Fruit fly (Drosophila melanogaster): ENCODE measurements around the gene CG42245.
A peak's percentile ranks its signal among the peaks of the same experiment; 100 is the strongest.

The CG42245 gene

DNA sequence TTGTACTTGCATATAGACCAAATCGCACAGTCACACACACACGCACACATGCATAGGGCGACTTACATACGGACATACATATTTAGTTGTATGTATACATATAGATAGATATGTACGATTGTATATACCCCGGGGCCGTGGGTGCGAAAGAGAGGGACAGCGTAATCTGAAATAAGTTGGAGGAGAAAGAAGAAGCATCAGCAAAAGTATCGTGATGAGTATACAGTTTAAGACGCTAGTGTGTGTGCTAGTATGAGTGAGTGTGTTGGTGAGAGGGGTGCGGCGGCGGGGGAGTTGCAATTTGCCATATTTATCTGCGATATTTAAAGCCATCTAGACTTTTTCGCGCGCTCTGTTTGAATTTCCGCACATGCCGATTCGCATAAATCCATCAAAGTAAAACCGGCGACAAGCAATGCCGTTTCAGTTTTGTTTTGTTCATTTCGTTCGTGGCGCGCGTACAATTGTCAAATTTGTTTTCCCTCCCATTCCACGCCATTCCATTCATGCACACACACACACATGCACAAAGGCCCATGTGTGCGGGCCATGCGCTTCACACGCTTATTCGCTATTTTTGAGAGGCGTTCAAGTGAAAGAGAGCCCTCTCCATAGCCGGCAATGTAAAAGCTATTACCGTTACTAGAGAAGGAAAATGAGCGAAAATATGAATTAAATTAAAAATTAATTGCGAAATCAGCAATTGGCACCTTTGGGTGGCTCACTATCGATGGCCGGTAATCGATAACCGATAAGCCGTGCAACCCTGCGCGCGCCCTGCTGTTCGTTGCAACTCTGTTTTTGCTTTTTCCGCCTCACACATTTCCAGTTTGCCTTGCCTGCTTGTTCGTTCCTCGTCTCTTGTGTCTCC is 3.6 kb downstream of the CG42245 start (continued):
- peak; percentile 86 for TF ChIP-seq Sox100B (GFP tag; optimal IDR thresholded peaks at IDR 0.05)
- TF ChIP-seq CG9727 (GFP tag; optimal IDR thresholded peaks at IDR 0.05): peak; percentile 93
- TF ChIP-seq mam (GFP tag; optimal IDR thresholded peaks at IDR 0.05): peak; percentile 66
- TF ChIP-seq insv (GFP tag; optimal IDR thresholded peaks at IDR 0.05): peak in 1 of 2 experiments; percentile 84
- peak; percentile 69 for TF ChIP-seq tin (GFP tag; optimal IDR thresholded peaks at IDR 0.05)
- TF ChIP-seq Ptx1 (GFP tag; IDR thresholded peaks at IDR 0.05): peak; percentile 64
- TF ChIP-seq CG8944 (GFP tag; optimal IDR thresholded peaks at IDR 0.05): peak; percentile 10
- peak; percentile 73 for TF ChIP-seq CG15601 (tag; optimal IDR thresholded peaks at IDR 0.05)
- TF ChIP-seq CG7839 (tag; optimal IDR thresholded peaks at IDR 0.05): peak; percentile 70
- TF ChIP-seq ATbp (GFP tag; optimal IDR thresholded peaks at IDR 0.05): peak; percentile 76
- peak; percentile 89 for TF ChIP-seq crol (GFP tag; IDR thresholded peaks at IDR 0.05)
- TF ChIP-seq her (GFP tag; optimal IDR thresholded peaks at IDR 0.05): peak; percentile 78
- TF ChIP-seq CG17802 (tag; optimal IDR thresholded peaks at IDR 0.05): peak; percentile 54
- peak; percentile 44 for TF ChIP-seq CG6654 (GFP tag; optimal IDR thresholded peaks at IDR 0.05)
- peak; percentile 34; the same call in 1 of the 3 replicates for TF ChIP-seq CG11093 (GFP tag; IDR thresholded peaks at IDR 0.05)
- TF ChIP-seq CG6854 (GFP tag; optimal IDR thresholded peaks at IDR 0.05): peak; percentile 85
- TF ChIP-seq CG6689 (GFP tag; IDR thresholded peaks at IDR 0.05): peak; percentile 61
- peak; percentile 92 for TF ChIP-seq NfI (GFP tag; optimal IDR thresholded peaks at IDR 0.05)
- TF ChIP-seq dmrt11E (tag; optimal IDR thresholded peaks at IDR 0.05): peak; percentile 65
- no peak for TF ChIP-seq z (GFP tag; IDR thresholded peaks at IDR 0.05)
- TF ChIP-seq stwl (tag; optimal IDR thresholded peaks at IDR 0.05): peak; percentile 95
- peak in 1 of 2 experiments; percentile 32 for TF ChIP-seq Trl (optimal IDR thresholded peaks at IDR 0.05)
- TF ChIP-seq Trl (GFP tag; optimal IDR thresholded peaks at IDR 0.05): peak; percentile 91
- peak; percentile 51 for TF ChIP-seq Sry-β (GFP tag; optimal IDR thresholded peaks at IDR 0.05)
- TF ChIP-seq B-H2 (GFP tag; optimal IDR thresholded peaks at IDR 0.05): peak; percentile 91
- TF ChIP-seq Vsx1 (GFP tag; optimal IDR thresholded peaks at IDR 0.05): peak; percentile 86
- TF ChIP-seq grn (GFP tag; optimal IDR thresholded peaks at IDR 0.05): peak; percentile 70
- peak; percentile 82 for TF ChIP-seq eyg (GFP tag; optimal IDR thresholded peaks at IDR 0.05)
- TF ChIP-seq CG10462 (GFP tag; optimal IDR thresholded peaks at IDR 0.05): peak; percentile 59
- no peak for TF ChIP-seq klu (GFP tag; IDR thresholded peaks at IDR 0.05)
- TF ChIP-seq CG17361 (GFP tag; IDR thresholded peaks at IDR 0.05): peak; percentile 67
- TF ChIP-seq ssp (GFP tag; IDR thresholded peaks at IDR 0.05): peak; percentile 52
- peak; percentile 68 for TF ChIP-seq shn (GFP tag; optimal IDR thresholded peaks at IDR 0.05)
- peak; percentile 74 for TF ChIP-seq ems (GFP tag; optimal IDR thresholded peaks at IDR 0.05)
- TF ChIP-seq Lpt (GFP tag; optimal IDR thresholded peaks at IDR 0.05): no peak
- TF ChIP-seq zfh2 (GFP tag; optimal IDR thresholded peaks at IDR 0.05): peak; percentile 72
- peak; percentile 74 for TF ChIP-seq nom (GFP tag; optimal IDR thresholded peaks at IDR 0.05)
- no peak for TF ChIP-seq h (optimal IDR thresholded peaks at IDR 0.05)
- peak; percentile 84 for TF ChIP-seq Dbx (GFP tag; IDR thresholded peaks at IDR 0.05)
- TF ChIP-seq dm (GFP tag; optimal IDR thresholded peaks at IDR 0.05): peak; percentile 93
- peak; percentile 42 for TF ChIP-seq CG1832 (GFP tag; optimal IDR thresholded peaks at IDR 0.05)
- peak; percentile 45 for TF ChIP-seq CG30431 (GFP tag; optimal IDR thresholded peaks at IDR 0.05)
- TF ChIP-seq eve (GFP tag; optimal IDR thresholded peaks at IDR 0.05): no peak
- no peak for TF ChIP-seq aop (GFP tag; IDR thresholded peaks at IDR 0.05)
- peak; percentile 100 for TF ChIP-seq CG2116 (GFP tag; optimal IDR thresholded peaks at IDR 0.05)
- TF ChIP-seq mirr (GFP tag; optimal IDR thresholded peaks at IDR 0.05): peak; percentile 96
- 0 out of 3 replicates have a peak, but pooled peaks have one; percentile 19 for TF ChIP-seq croc (GFP tag; conservative IDR thresholded peaks at IDR 0.05)
- TF ChIP-seq lmd (GFP tag; IDR thresholded peaks at IDR 0.05): peak; percentile 48; the same call in 1 of the 2 replicates
- TF ChIP-seq p53 (GFP tag; optimal IDR thresholded peaks at IDR 0.05): peak; percentile 65
- TF ChIP-seq vfl (GFP tag; optimal IDR thresholded peaks at IDR 0.05): peak; percentile 80
